Worm (Caenorhabditis elegans) whole organism, young adult: Measurements from ENCODE around the gene F38A6.4.

Experiments used
- B0035.1 ChIP-seq: sonication (generic microtip); optimal IDR thresholded peaks from 2 replicates; lab custom pipeline; 2016; ENCODE audit warnings: missing genetic modification characterization, mild to moderate bottlenecking, missing compliant biosample characterization, missing genotype, missing genetic modification reagents
- B0336.3 ChIP-seq: fragments of 200-800 bp; sonication (Bioruptor generic); IDR thresholded peaks from 2 replicates; pipeline ENCODE4 v1.3.6; 2022; ENCODE audit warnings: missing genetic modification characterization, missing compliant biosample characterization
- D2030.7 ChIP-seq: fragments of 200-800 bp; sonication (Bioruptor generic); IDR thresholded peaks from 2 replicates; pipeline ENCODE4 v1.3.6; 2022; ENCODE audit warnings: missing genetic modification reagents, missing genetic modification characterization, missing compliant biosample characterization
- F33H1.4 ChIP-seq: fragments of 200-800 bp; sonication (Bioruptor generic); IDR thresholded peaks from 2 replicates; pipeline ENCODE4 v1.3.6; 2022; ENCODE audit warnings: missing genetic modification reagents, missing genetic modification characterization, missing compliant biosample characterization
- F52B5.7 ChIP-seq: sonication (generic microtip); optimal IDR thresholded peaks from 2 replicates; lab custom pipeline; 2016; ENCODE audit warnings: mild to moderate bottlenecking, missing genetic modification characterization, missing compliant biosample characterization
- F55B11.4 ChIP-seq: sonication (generic microtip); optimal IDR thresholded peaks from 2 replicates; lab custom pipeline; 2016; ENCODE audit warnings: missing compliant biosample characterization, missing genetic modification characterization, borderline replicate concordance; ENCODE audit not compliant: insufficient read depth
- K12H6.12 ChIP-seq: fragments of 200-800 bp; sonication (Bioruptor generic); optimal IDR thresholded peaks from 2 replicates; lab custom pipeline; 2018; ENCODE audit warnings: mild to moderate bottlenecking, missing genetic modification characterization, missing compliant biosample characterization
- T26A5.8 ChIP-seq: sonication (generic microtip); optimal IDR thresholded peaks from 2 replicates; lab custom pipeline; 2016; ENCODE audit warnings: missing genetic modification characterization, missing compliant biosample characterization
- Y56A3A.18 ChIP-seq: fragments of 200-800 bp; sonication (Bioruptor generic); IDR thresholded peaks from 2 replicates; pipeline ENCODE4 v1.3.6; 2022; ENCODE audit warnings: missing genetic modification reagents, missing genetic modification characterization, missing compliant biosample characterization
- ama-1 ChIP-seq, 3 experiments: fragments of 150-350 bp in 1 of 3; sonication (generic microtip) in 2 of 3; optimal IDR thresholded peaks; 2 replicates each; lab custom pipeline; 2014 to 2018; ENCODE audit warnings: missing biosample characterization in 2 of 3, missing genetic modification characterization in 2 of 3, missing genetic modification reagents in 2 of 3
- aptf-3 ChIP-seq: fragments of 200-800 bp; sonication (Bioruptor generic); IDR thresholded peaks from 2 replicates; pipeline ENCODE4 v1.3.6; 2022; ENCODE audit warnings: missing genetic modification characterization, missing compliant biosample characterization
- atf-7 ChIP-seq: sonication (generic microtip); optimal IDR thresholded peaks from 2 replicates; lab custom pipeline; 2017; ENCODE audit warnings: mild to moderate bottlenecking, missing genetic modification characterization, missing compliant biosample characterization
- bed-1 ChIP-seq: fragments of 200-800 bp; sonication (Bioruptor generic); IDR thresholded peaks from 2 replicates; pipeline ENCODE4 v1.3.6; 2022; ENCODE audit warnings: missing genetic modification reagents, missing genetic modification characterization, missing compliant biosample characterization
- cebp-1 ChIP-seq, 2 experiments: fragments of 200-800 bp in 1 of 2; sonication (Bioruptor generic) in 1 of 2; sonication (generic microtip) in 1 of 2; IDR thresholded peaks in 1 of 2; optimal IDR thresholded peaks in 1 of 2; 2 replicates each; pipeline versions ENCODE4 v1.3.6 to Lab custom; 2017 to 2022; ENCODE audit warnings: missing compliant biosample characterization in 2 of 2, missing genetic modification characterization in 2 of 2, mild to moderate bottlenecking in 1 of 2, missing genetic modification reagents in 1 of 2, moderate library complexity in 1 of 2
- ceh-100 ChIP-seq: fragments of 200-800 bp; sonication (Bioruptor generic); IDR thresholded peaks from 2 replicates; pipeline ENCODE4 v1.3.6; 2022; ENCODE audit warnings: missing genetic modification reagents, missing genetic modification characterization, missing compliant biosample characterization
- ceh-27 ChIP-seq: fragments of 200-800 bp; sonication (Bioruptor generic); optimal IDR thresholded peaks from 2 replicates; lab custom pipeline; 2018; ENCODE audit warnings: mild to moderate bottlenecking, missing genetic modification characterization, moderate library complexity, missing compliant biosample characterization
- ceh-40 ChIP-seq: fragments of 200-800 bp; sonication (Bioruptor generic); IDR thresholded peaks from 2 replicates; pipeline ENCODE4 v1.3.6; 2022; ENCODE audit warnings: missing genetic modification characterization, missing compliant biosample characterization
- ceh-79 ChIP-seq: sonication (generic microtip); optimal IDR thresholded peaks from 2 replicates; lab custom pipeline; 2017; ENCODE audit warnings: mild to moderate bottlenecking, missing genetic modification characterization, missing compliant biosample characterization
- die-1 ChIP-seq: sonication (generic microtip); optimal IDR thresholded peaks from 2 replicates; lab custom pipeline; 2016; ENCODE audit warnings: missing genotype, mild to moderate bottlenecking, missing genetic modification characterization, missing compliant biosample characterization
- ekl-4 ChIP-seq: fragments of 200-800 bp; sonication (Bioruptor generic); IDR thresholded peaks from 2 replicates; pipeline ENCODE4 v1.3.6; 2022; ENCODE audit warnings: missing genetic modification reagents, missing genetic modification characterization, missing compliant biosample characterization
- let-607 ChIP-seq, 2 experiments: fragments of 200-800 bp in 1 of 2; sonication (Bioruptor generic) in 1 of 2; sonication (generic microtip) in 1 of 2; optimal IDR thresholded peaks; 2 replicates each; lab custom pipeline; 2016 to 2018; ENCODE audit warnings: mild to moderate bottlenecking in 2 of 2, missing compliant biosample characterization in 2 of 2, missing genetic modification characterization in 2 of 2, moderate library complexity in 2 of 2, missing genotype in 1 of 2
- lin-35 ChIP-seq, 3 experiments: fragments of 150-350 bp in 2 of 3; sonication (generic microtip) in 1 of 3; optimal IDR thresholded peaks; 2 replicates each; lab custom pipeline; 2014 to 2018; ENCODE audit warnings: missing biosample characterization in 3 of 3, missing genetic modification characterization in 3 of 3, missing genetic modification reagents in 3 of 3
- lin-40 ChIP-seq: sonication (generic microtip); optimal IDR thresholded peaks from 2 replicates; lab custom pipeline; 2016; ENCODE audit warnings: missing genetic modification characterization, mild to moderate bottlenecking, missing compliant biosample characterization, missing genotype, missing genetic modification reagents
- madf-10 ChIP-seq: sonication (generic microtip); optimal IDR thresholded peaks from 2 replicates; lab custom pipeline; 2016; ENCODE audit warnings: mild to moderate bottlenecking, missing genetic modification characterization, missing compliant biosample characterization
- nhr-90 ChIP-seq: sonication (generic microtip); optimal IDR thresholded peaks from 2 replicates; lab custom pipeline; 2016; ENCODE audit warnings: missing genotype, mild to moderate bottlenecking, missing genetic modification characterization, missing compliant biosample characterization
- pbrm-1 ChIP-seq: fragments of 200-800 bp; sonication (Bioruptor generic); IDR thresholded peaks from 2 replicates; pipeline ENCODE4 v1.3.6; 2022; ENCODE audit warnings: missing genetic modification reagents, missing genetic modification characterization, missing compliant biosample characterization
- snpc-1.3 ChIP-seq: sonication (generic microtip); optimal IDR thresholded peaks from 2 replicates; lab custom pipeline; 2017; ENCODE audit warnings: missing genetic modification characterization, mild to moderate bottlenecking, missing compliant biosample characterization, antibody characterized with exemption, moderate library complexity, missing genotype, missing genetic modification reagents; ENCODE audit not compliant: insufficient read depth
- somi-1 ChIP-seq: fragments of 200-800 bp; sonication (Bioruptor generic); optimal IDR thresholded peaks from 2 replicates; lab custom pipeline; 2018; ENCODE audit warnings: mild to moderate bottlenecking, missing genetic modification characterization, missing compliant biosample characterization
- xnd-1 ChIP-seq: sonication (generic microtip); optimal IDR thresholded peaks from 2 replicates; lab custom pipeline; 2016; ENCODE audit warnings: missing genotype, missing genetic modification reagents, missing genetic modification characterization, missing compliant biosample characterization
- ztf-25 ChIP-seq: fragments of 200-800 bp; sonication (Bioruptor generic); IDR thresholded peaks from 2 replicates; pipeline ENCODE4 v1.3.6; 2022; ENCODE audit warnings: missing genetic modification reagents, missing genetic modification characterization, missing compliant biosample characterization
- ztf-26 ChIP-seq: sonication (generic microtip); optimal IDR thresholded peaks from 2 replicates; lab custom pipeline; 2017; ENCODE audit warnings: missing genetic modification characterization, missing compliant biosample characterization

F38A6.4 gene

DNA sequence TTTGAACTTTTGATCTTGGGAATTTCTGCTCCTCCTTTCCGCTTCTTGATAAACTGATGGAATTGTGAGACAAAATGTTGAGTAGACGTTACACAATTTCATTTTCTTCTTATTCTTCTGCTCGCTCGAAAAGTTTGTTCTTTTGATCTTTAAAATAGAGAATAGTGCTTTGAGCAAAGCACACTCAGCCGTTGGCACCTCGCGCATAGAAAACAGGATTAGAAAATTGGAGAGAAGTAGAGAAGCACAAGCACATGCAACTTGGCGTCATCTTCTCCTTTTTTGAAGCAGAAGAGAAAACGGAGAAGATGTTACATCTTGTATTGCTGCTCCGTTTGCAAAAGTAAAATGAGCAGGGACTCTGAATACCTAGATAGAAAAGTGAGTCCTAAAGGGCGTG is 7.0 kb upstream of the F38A6.4 start:
- TF ChIP-seq lin-40 (tag; lab: Kevin White, UChicago) (peak; percentile 31), ztf-26 (tag; lab: Kevin White, UChicago) (no peak), lin-35 (GFP tag; optimal IDR thresholded peaks at IDR 0.05; lab: Kevin White, UChicago) (no peak), atf-7 (tag; lab: Kevin White, UChicago) (peak; percentile 25), madf-10 (tag; lab: Kevin White, UChicago) (peak; percentile 96), ama-1 (optimal IDR thresholded peaks at IDR 0.05; lab: Kevin White, UChicago) (no peak), ama-1 (GFP tag; optimal IDR thresholded peaks at IDR 0.05; lab: Kevin White, UChicago) (peak in 1 of 2 experiments; percentile 61), ceh-100 (GFP tag; lab: Robert Waterston, UW) (no peak), cebp-1 (GFP tag; IDR thresholded peaks at IDR 0.05; lab: Robert Waterston, UW) (no peak), cebp-1 (tag; optimal IDR thresholded peaks at IDR 0.05; lab: Kevin White, UChicago) (peak; percentile 22), somi-1 (GFP tag; lab: Kevin White, UChicago) (peak; percentile 5), ceh-27 (GFP tag; lab: Kevin White, UChicago) (peak; percentile 11), let-607 (tag; optimal IDR thresholded peaks at IDR 0.05; lab: Kevin White, UChicago) (peak in 1 of 2 experiments; percentile 12), D2030.7 (GFP tag; lab: Robert Waterston, UW) (no peak)

DNA sequence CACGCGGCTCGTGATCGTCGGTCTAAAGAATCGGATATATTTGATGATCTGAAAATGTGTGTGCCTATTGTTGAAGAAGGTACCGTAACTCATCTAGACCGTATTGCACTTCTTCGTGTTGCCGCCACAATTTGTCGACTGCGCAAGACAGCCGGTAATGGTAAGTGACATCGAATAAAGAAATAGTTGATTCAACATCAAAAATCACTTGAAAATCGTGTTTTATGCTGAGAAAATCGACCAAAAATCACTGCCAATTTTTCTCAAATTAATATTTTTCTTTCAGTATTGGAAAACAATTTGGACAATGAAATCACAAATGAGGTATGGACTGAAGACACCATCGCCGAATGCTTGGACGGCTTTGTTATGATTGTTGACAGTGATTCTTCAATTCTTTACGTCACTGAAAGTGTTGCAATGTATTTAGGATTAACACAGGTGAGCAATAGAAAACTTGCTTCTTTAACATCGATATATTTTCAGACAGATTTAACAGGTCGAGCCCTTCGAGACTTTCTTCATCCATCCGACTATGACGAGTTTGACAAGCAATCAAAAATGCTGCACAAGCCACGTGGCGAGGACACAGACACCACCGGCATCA is 6.3 kb upstream of the F38A6.4 start:
- TF ChIP-seq aptf-3 = no peak
- TF ChIP-seq K12H6.12 = no peak
- no peak for TF ChIP-seq ztf-25
- no peak for TF ChIP-seq F55B11.4 (tag; lab: Kevin White, UChicago)
- no peak for TF ChIP-seq madf-10 (tag; lab: Kevin White, UChicago)
- TF ChIP-seq ceh-79 (tag; lab: Kevin White, UChicago) = no peak
- no peak for TF ChIP-seq nhr-90 (tag; lab: Kevin White, UChicago)
- no peak for TF ChIP-seq ceh-40 (GFP tag; lab: Robert Waterston, UW)
- TF ChIP-seq lin-35 (GFP tag; optimal IDR thresholded peaks at IDR 0.05; lab: Kevin White, UChicago) = no peak
- TF ChIP-seq snpc-1.3 (tag; lab: Kevin White, UChicago) = no peak
- TF ChIP-seq xnd-1 (tag; lab: Kevin White, UChicago) = no peak

DNA sequence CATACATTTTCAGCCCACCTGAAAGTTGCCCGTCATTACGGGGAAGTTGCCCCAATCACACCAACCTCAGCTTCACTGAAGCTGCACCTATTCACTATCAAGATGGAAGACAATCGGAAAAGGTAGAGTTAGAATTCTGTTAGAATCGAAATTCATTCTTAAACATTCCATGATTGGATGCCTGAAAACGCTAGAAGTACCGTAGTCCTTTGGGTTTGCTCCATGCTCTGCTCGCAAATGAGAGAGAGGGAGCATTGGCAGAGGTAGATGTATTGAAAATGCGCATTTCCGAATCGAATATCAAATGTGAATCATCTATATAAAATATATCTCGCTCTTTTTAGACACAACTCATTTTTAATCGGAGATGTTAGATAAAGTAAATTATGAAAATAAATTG is 5.2 kb upstream of the F38A6.4 start, which contains the start of gene hif-1:
Gene hif-1, plus strand, starts transcription at position 8 of the 400 bp plus-strand sequence.
- 0 out of 2 replicates have a peak, but pooled peaks have one; percentile 2 for TF ChIP-seq Y56A3A.18
- TF ChIP-seq cebp-1 (GFP tag; IDR thresholded peaks at IDR 0.05; lab: Robert Waterston, UW) = no peak
- TF ChIP-seq cebp-1 (tag; optimal IDR thresholded peaks at IDR 0.05; lab: Kevin White, UChicago) = peak; percentile 10
- peak; percentile 59 for TF ChIP-seq ama-1 (optimal IDR thresholded peaks at IDR 0.05; lab: Kevin White, UChicago)
- TF ChIP-seq ama-1 (GFP tag; optimal IDR thresholded peaks at IDR 0.05; lab: Kevin White, UChicago) = no peak
- no peak for TF ChIP-seq T26A5.8

DNA sequence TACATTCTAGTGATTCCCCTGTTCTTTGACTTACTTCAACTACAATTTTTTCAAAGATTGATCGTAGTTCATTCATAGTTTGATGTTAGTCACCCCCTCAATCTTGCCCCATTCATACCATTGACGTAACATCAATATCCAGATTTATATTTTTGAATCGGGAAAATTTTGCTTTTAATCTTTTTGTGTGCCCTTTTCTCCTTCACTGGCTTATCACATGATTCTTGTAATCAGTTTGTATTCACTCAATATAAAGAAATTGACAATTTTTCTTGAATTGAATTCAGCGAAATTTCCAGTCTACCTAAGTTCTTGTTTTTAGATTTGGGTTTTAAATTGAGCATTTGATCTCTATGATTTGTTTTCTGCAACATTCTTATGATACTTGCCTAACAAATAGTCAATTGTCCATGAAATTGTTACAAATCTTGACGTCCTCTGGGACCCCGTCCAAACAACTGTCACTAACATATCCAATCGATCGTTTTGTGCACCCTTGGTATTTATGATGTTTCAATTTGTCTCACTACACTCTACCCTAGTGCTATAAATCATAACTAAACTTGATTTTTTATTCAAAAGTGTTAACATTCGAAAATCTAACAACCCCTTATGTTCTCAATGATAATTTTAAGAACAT is 4.7 kb upstream of the F38A6.4 start:
- TF ChIP-seq ceh-27 (GFP tag; lab: Kevin White, UChicago) (no peak), ceh-100 (GFP tag; lab: Robert Waterston, UW) (no peak), F33H1.4 (GFP tag; lab: Robert Waterston, UW) (no peak), atf-7 (tag; lab: Kevin White, UChicago) (no peak), pbrm-1 (GFP tag; lab: Robert Waterston, UW) (no peak), madf-10 (tag; lab: Kevin White, UChicago) (peak; percentile 49), B0035.1 (tag; lab: Kevin White, UChicago) (no peak), die-1 (tag; lab: Kevin White, UChicago) (no peak), Y56A3A.18 (0 out of 2 replicates have a peak, but pooled peaks have one; percentile 42), ekl-4 (0 out of 2 replicates have a peak, but pooled peaks have one; percentile 18), B0336.3 (GFP tag; lab: Robert Waterston, UW) (0 out of 2 replicates have a peak, but pooled peaks have one; percentile 20), F52B5.7 (tag; lab: Kevin White, UChicago) (no peak), bed-1 (GFP tag; lab: Robert Waterston, UW) (no peak), ama-1 (optimal IDR thresholded peaks at IDR 0.05; lab: Kevin White, UChicago) (no peak), ama-1 (GFP tag; optimal IDR thresholded peaks at IDR 0.05; lab: Kevin White, UChicago) (no peak)
